Fruit fly (Drosophila melanogaster): ENCODE results near the gene CG33003.

Gene CG33003

DNA sequence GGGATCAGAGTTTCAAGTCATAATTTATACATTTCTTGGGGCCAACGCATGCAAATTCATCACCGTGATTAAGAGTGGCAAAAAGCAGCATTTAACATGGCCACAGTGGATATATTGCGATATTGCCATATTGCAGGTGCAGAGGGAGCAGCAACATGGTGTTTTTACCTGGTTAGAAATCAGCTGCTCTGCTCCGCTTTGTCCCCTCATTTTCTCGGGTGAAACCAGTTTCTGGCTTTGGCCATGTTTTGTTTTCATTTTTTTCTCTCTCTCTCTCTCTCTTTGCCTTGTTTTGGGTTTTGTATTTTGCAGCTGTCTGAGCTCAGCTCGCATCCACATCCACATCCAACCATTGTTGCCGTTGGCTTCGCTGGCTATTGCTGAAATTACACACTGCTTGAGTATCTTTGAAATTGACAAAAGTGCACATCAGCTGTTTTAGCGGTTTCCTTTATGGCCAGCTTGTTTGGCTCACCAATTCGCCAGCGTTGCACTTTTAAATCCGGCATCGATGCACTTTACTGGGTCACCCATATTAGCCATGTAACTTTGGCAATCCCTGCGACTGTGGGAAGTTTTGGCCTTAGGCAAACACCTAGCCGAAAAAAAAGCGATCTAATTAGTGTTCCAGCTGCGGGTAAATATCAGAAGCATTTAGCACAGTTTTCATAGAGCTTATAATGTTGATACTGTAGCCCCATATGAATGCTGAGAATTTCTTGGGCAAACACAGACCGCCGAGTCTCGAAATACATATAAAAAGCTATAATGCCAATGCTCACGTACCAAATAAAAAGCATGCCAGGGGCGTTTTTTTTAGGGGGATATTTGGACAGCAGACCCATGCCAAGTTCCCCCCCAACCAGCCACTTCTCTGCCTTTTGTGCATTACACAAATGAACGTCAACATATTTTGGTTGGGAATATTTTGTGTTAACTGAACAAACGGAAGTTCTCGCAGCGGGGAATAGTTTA, 25.4 kb upstream of the CG33003 start (continued):
- TF ChIP-seq Antp (GFP tag; optimal IDR thresholded peaks at IDR 0.05) (no peak), NFAT (GFP tag; IDR thresholded peaks at IDR 0.05) (peak; percentile 22; the same call in 1 of the 2 replicates), Abd-B (GFP tag; optimal IDR thresholded peaks at IDR 0.05) (no peak), Blimp-1 (GFP tag; optimal IDR thresholded peaks at IDR 0.05) (peak; percentile 37), CG10431 (GFP tag; optimal IDR thresholded peaks at IDR 0.05) (peak; percentile 43), CG1792 (GFP tag; optimal IDR thresholded peaks at IDR 0.05) (no peak), CG17829 (tag; optimal IDR thresholded peaks at IDR 0.05) (no peak), aop (GFP tag; IDR thresholded peaks at IDR 0.05) (no peak), CG4854 (GFP tag; optimal IDR thresholded peaks at IDR 0.05) (no peak), Dek (tag; optimal IDR thresholded peaks at IDR 0.05) (peak; percentile 2), nerfin-1 (tag; optimal IDR thresholded peaks at IDR 0.05) (peak; percentile 2), CG32772 (GFP tag; IDR thresholded peaks at IDR 0.05) (no peak), pb (GFP tag; optimal IDR thresholded peaks at IDR 0.05) (no peak), CG4707 (GFP tag; optimal IDR thresholded peaks at IDR 0.05) (no peak), CG3726 (GFP tag; IDR thresholded peaks at IDR 0.05) (no peak), zfh2 (GFP tag; optimal IDR thresholded peaks at IDR 0.05) (no peak), Dip3 (GFP tag; optimal IDR thresholded peaks at IDR 0.05) (no peak), esg (GFP tag; conservative IDR thresholded peaks at IDR 0.05) (no peak), gfzf (GFP tag; optimal IDR thresholded peaks at IDR 0.05) (no peak), Hsf (GFP tag; optimal IDR thresholded peaks at IDR 0.05) (no peak), CG9876 (GFP tag; optimal IDR thresholded peaks at IDR 0.05) (no peak), CG10959 (GFP tag; IDR thresholded peaks at IDR 0.05) (no peak; the same call in 1 of the 2 replicates), CG2199 (GFP tag; IDR thresholded peaks at IDR 0.05) (peak; percentile 29; the same call in 1 of the 3 replicates), CG33557 (GFP tag; optimal IDR thresholded peaks at IDR 0.05) (no peak), CG31441 (GFP tag; IDR thresholded peaks at IDR 0.05) (0 out of 2 replicates have a peak, but pooled peaks have one; percentile 28), Mad (GFP tag; optimal IDR thresholded peaks at IDR 0.05) (no peak), gcm2 (GFP tag; optimal IDR thresholded peaks at IDR 0.05) (no peak), mld (GFP tag; IDR thresholded peaks at IDR 0.05; ENCODE audit: partially characterized antibody) (no peak), Doc3 (GFP tag; IDR thresholded peaks at IDR 0.05; ENCODE audit: partially characterized antibody) (no peak), CG14965 (GFP tag; optimal IDR thresholded peaks at IDR 0.05; ENCODE audit: borderline replicate concordance) (no peak), CG10274 (GFP tag; optimal IDR thresholded peaks at IDR 0.05) (no peak), CG34422 (GFP tag; IDR thresholded peaks at IDR 0.05) (no peak), chn (GFP tag; optimal IDR thresholded peaks at IDR 0.05) (no peak), HLH54F (GFP tag; optimal IDR thresholded peaks at IDR 0.05) (no peak), hkb (optimal IDR thresholded peaks at IDR 0.05) (no peak), hkb (GFP tag; IDR thresholded peaks at IDR 0.05) (no peak), TFAM (GFP tag; optimal IDR thresholded peaks at IDR 0.05) (no peak), Bteb2 (GFP tag; optimal IDR thresholded peaks at IDR 0.05) (no peak), ATbp (GFP tag; optimal IDR thresholded peaks at IDR 0.05) (no peak), CG11085 (GFP tag; IDR thresholded peaks at IDR 0.05) (no peak), CG8765 (GFP tag; IDR thresholded peaks at IDR 0.05) (no peak), Nf-YA (GFP tag; IDR thresholded peaks at IDR 0.05) (no peak), so (GFP tag; IDR thresholded peaks at IDR 0.05) (no peak), sd (tag; optimal IDR thresholded peaks at IDR 0.05) (peak; percentile 81), CG2116 (GFP tag; optimal IDR thresholded peaks at IDR 0.05) (no peak), bowl (GFP tag; IDR thresholded peaks at IDR 0.05) (no peak), her (GFP tag; optimal IDR thresholded peaks at IDR 0.05) (no peak), en (GFP tag; optimal IDR thresholded peaks at IDR 0.05) (no peak), CG1647 (GFP tag; optimal IDR thresholded peaks at IDR 0.05) (no peak), wor (GFP tag; IDR thresholded peaks at IDR 0.05) (no peak)
